Fruit fly (Drosophila melanogaster) whole organism, embryonic: Measurements from ENCODE around the gene Lsp2.

Experiments
- Awh ChIP-seq: fragments of 200-800 bp; sonication (Bioruptor generic); IDR thresholded peaks from 2 replicates; pipeline ENCODE4, ENCODE4 v1.3.6; 2022; ENCODE audit warnings: missing biosample characterization, missing genetic modification characterization
- Bteb2 ChIP-seq: fragments of 200-800 bp; sonication (Bioruptor generic); optimal IDR thresholded peaks from 2 replicates; lab custom pipeline; 2016; ENCODE audit warnings: missing biosample characterization, missing genetic modification characterization
- CG10431 ChIP-seq: fragments of 200-800 bp; sonication (Bioruptor generic); optimal IDR thresholded peaks from 3 replicates; lab custom pipeline; 2018; ENCODE audit warnings: missing biosample characterization, mild to moderate bottlenecking, missing genetic modification characterization
- CG11085 ChIP-seq: fragments of 200-800 bp; sonication (Bioruptor generic); IDR thresholded peaks from 2 replicates; pipeline ENCODE4 v1.3.6; 2022; ENCODE audit warnings: missing biosample characterization, missing genetic modification characterization
- CG11398 ChIP-seq: fragments of 200-800 bp; sonication (Bioruptor generic); optimal IDR thresholded peaks from 2 replicates; lab custom pipeline; 2016; ENCODE audit warnings: missing biosample characterization, missing genetic modification characterization
- CG13775 ChIP-seq: fragments of 200-800 bp; sonication (Bioruptor generic); optimal IDR thresholded peaks from 3 replicates; lab custom pipeline; 2017; ENCODE audit warnings: missing biosample characterization, mild to moderate bottlenecking, missing genetic modification characterization
- CG14710 ChIP-seq: fragments of 200-800 bp; sonication (Bioruptor generic); optimal IDR thresholded peaks from 3 replicates; lab custom pipeline; 2019; ENCODE audit warnings: missing biosample characterization, mild to moderate bottlenecking, missing genetic modification characterization, moderate library complexity
- CG14860 ChIP-seq: fragments of 200-800 bp; sonication (Bioruptor generic); IDR thresholded peaks from 3 replicates; pipeline ENCODE4 v1.3.6; 2022; ENCODE audit warnings: missing biosample characterization, missing genetic modification characterization; ENCODE audit not compliant: partially characterized antibody
- CG1529 ChIP-seq: fragments of 200-800 bp; sonication (Bioruptor generic); optimal IDR thresholded peaks from 3 replicates; lab custom pipeline; 2018; ENCODE audit warnings: missing biosample characterization, missing genetic modification characterization
- CG16813 ChIP-seq: fragments of 200-800 bp; sonication (Bioruptor generic); IDR thresholded peaks from 3 replicates; pipeline ENCODE4 v1.3.6; 2022; ENCODE audit warnings: missing biosample characterization, missing genetic modification characterization; ENCODE audit not compliant: partially characterized antibody
- CG17829 ChIP-seq: fragments of 200-800 bp; optimal IDR thresholded peaks from 2 replicates; lab custom pipeline; 2019; ENCODE audit warnings: missing biosample characterization, mild to moderate bottlenecking, missing genetic modification characterization, moderate library complexity
- CG17912 ChIP-seq: fragments of 200-800 bp; sonication (Bioruptor generic); optimal IDR thresholded peaks from 2 replicates; lab custom pipeline; 2018; ENCODE audit warnings: missing biosample characterization, mild to moderate bottlenecking, missing genetic modification characterization
- CG18476 ChIP-seq: fragments of 200-800 bp; sonication (Bioruptor generic); optimal IDR thresholded peaks from 2 replicates; lab custom pipeline; 2016; ENCODE audit warnings: missing biosample characterization, mild to moderate bottlenecking, missing genetic modification characterization
- CG2116 ChIP-seq: fragments of 200-800 bp; sonication (Bioruptor generic); optimal IDR thresholded peaks from 3 replicates; lab custom pipeline; 2018; ENCODE audit warnings: missing biosample characterization, mild to moderate bottlenecking, missing genetic modification characterization
- CG2875 ChIP-seq: fragments of 200-800 bp; sonication (Bioruptor generic); optimal IDR thresholded peaks from 2 replicates; lab custom pipeline; 2017; ENCODE audit warnings: missing biosample characterization, mild to moderate bottlenecking, missing genetic modification characterization, missing genetic modification reagents
- CG2889 ChIP-seq: fragments of 200-800 bp; sonication (Bioruptor generic); IDR thresholded peaks from 3 replicates; pipeline ENCODE4 v1.3.6; 2022; ENCODE audit warnings: missing biosample characterization, missing genetic modification characterization
- CG31441 ChIP-seq: fragments of 200-800 bp; sonication (Bioruptor generic); IDR thresholded peaks from 2 replicates; pipeline ENCODE4 v1.3.6; 2022; ENCODE audit warnings: missing biosample characterization, missing genetic modification characterization
- CG4854 ChIP-seq: fragments of 200-800 bp; sonication (Bioruptor generic); optimal IDR thresholded peaks from 2 replicates; lab custom pipeline; 2016; ENCODE audit warnings: missing biosample characterization, missing genetic modification characterization, inconsistent platforms
- CG7928 ChIP-seq: fragments of 200-800 bp; sonication (Bioruptor generic); optimal IDR thresholded peaks from 2 replicates; lab custom pipeline; 2017; ENCODE audit warnings: missing biosample characterization, mild to moderate bottlenecking, missing genetic modification characterization
- CG8924 ChIP-seq: fragments of 200-800 bp; optimal IDR thresholded peaks from 3 replicates; lab custom pipeline; 2019; ENCODE audit warnings: missing biosample characterization, mild to moderate bottlenecking, missing genetic modification characterization, moderate library complexity
- CG9215 ChIP-seq: fragments of 200-800 bp; sonication (Bioruptor generic); IDR thresholded peaks from 2 replicates; pipeline ENCODE4 v1.3.6; 2022; ENCODE audit warnings: missing biosample characterization, missing genetic modification characterization
- Chrac-16 ChIP-seq: fragments of 200-800 bp; sonication (Bioruptor generic); optimal IDR thresholded peaks from 3 replicates; lab custom pipeline; 2016; ENCODE audit warnings: missing biosample characterization, missing genetic modification characterization
- Dbx ChIP-seq: fragments of 200-800 bp; sonication (Bioruptor generic); IDR thresholded peaks from 3 replicates; pipeline ENCODE4 v1.3.6; 2022; ENCODE audit warnings: missing biosample characterization, missing genetic modification characterization
- Doc3 ChIP-seq: fragments of 200-800 bp; sonication (Bioruptor generic); IDR thresholded peaks from 3 replicates; pipeline ENCODE4 v1.3.6; 2022; ENCODE audit warnings: missing biosample characterization, missing genetic modification characterization; ENCODE audit not compliant: partially characterized antibody
- E2f2 ChIP-seq: fragments of 200-800 bp; sonication (Bioruptor generic); IDR thresholded peaks from 2 replicates; pipeline ENCODE4 v1.3.6; 2022; ENCODE audit warnings: missing biosample characterization, missing genetic modification characterization
- Ets65A ChIP-seq: fragments of 200-800 bp; sonication (Bioruptor generic); peaks from one replicate; lab custom pipeline; 2016; ENCODE audit warnings: missing biosample characterization, missing genetic modification characterization
- Hr3 ChIP-seq: fragments of 200-800 bp; sonication (Bioruptor generic); optimal IDR thresholded peaks from 3 replicates; lab custom pipeline; 2016; ENCODE audit warnings: missing biosample characterization, missing genetic modification characterization
- Hsf ChIP-seq: fragments of 200-800 bp; sonication (Bioruptor generic); optimal IDR thresholded peaks from 3 replicates; lab custom pipeline; 2016; ENCODE audit warnings: missing biosample characterization, missing genetic modification characterization
- Lhr ChIP-seq: fragments of 200-800 bp; sonication (Bioruptor generic); optimal IDR thresholded peaks from 3 replicates; lab custom pipeline; 2017; ENCODE audit warnings: mild to moderate bottlenecking, missing biosample characterization, missing genetic modification reagents, missing genetic modification characterization
- Meics ChIP-seq: fragments of 200-800 bp; sonication (Bioruptor generic); optimal IDR thresholded peaks from 2 replicates; lab custom pipeline; 2017; ENCODE audit warnings: missing biosample characterization, mild to moderate bottlenecking, missing genetic modification characterization
- Nf-YA ChIP-seq: fragments of 200-800 bp; sonication (Bioruptor generic); IDR thresholded peaks from 2 replicates; pipeline ENCODE4 v1.3.6; 2022; ENCODE audit warnings: missing biosample characterization, missing genetic modification characterization
- Oaz ChIP-seq: fragments of 200-800 bp; sonication (Bioruptor generic); IDR thresholded peaks from 2 replicates; pipeline ENCODE4 v1.3.6; 2022; ENCODE audit warnings: missing biosample characterization, missing genetic modification characterization
- Oli ChIP-seq: fragments of 200-800 bp; sonication (Bioruptor generic); optimal IDR thresholded peaks from 2 replicates; lab custom pipeline; 2018; ENCODE audit warnings: missing biosample characterization, mild to moderate bottlenecking, missing genetic modification characterization, moderate library complexity
- Spps ChIP-seq: fragments of 200-800 bp; sonication (Bioruptor generic); optimal IDR thresholded peaks from 2 replicates; lab custom pipeline; 2018; ENCODE audit warnings: missing biosample characterization, mild to moderate bottlenecking, missing genetic modification characterization
- ap ChIP-seq: fragments of 200-800 bp; sonication (Bioruptor generic); IDR thresholded peaks from 2 replicates; pipeline ENCODE4 v1.3.6; 2022; ENCODE audit warnings: missing biosample characterization, missing genetic modification characterization
- caup ChIP-seq: fragments of 200-800 bp; sonication (Bioruptor generic); optimal IDR thresholded peaks from 3 replicates; lab custom pipeline; 2017; ENCODE audit warnings: missing biosample characterization, mild to moderate bottlenecking, missing genetic modification characterization, moderate library complexity; ENCODE audit not compliant: severe bottlenecking
- cg ChIP-seq: fragments of 200-800 bp; sonication (Bioruptor generic); optimal IDR thresholded peaks from 3 replicates; lab custom pipeline; 2019; ENCODE audit warnings: missing biosample characterization, mild to moderate bottlenecking, missing genetic modification characterization, moderate library complexity
- dmrt99B ChIP-seq: fragments of 200-800 bp; sonication (Bioruptor generic); optimal IDR thresholded peaks from 2 replicates; lab custom pipeline; 2018; ENCODE audit warnings: missing biosample characterization, mild to moderate bottlenecking, missing genetic modification characterization, moderate library complexity
- eve ChIP-seq, 2 experiments: fragments of >200 bp; optimal IDR thresholded peaks; 2 replicates each; lab custom pipeline; 2017; ENCODE audit warnings: missing biosample characterization in 2 of 2, missing genetic modification characterization in 2 of 2
- fd96Cb ChIP-seq: fragments of 200-800 bp; sonication (Bioruptor generic); optimal IDR thresholded peaks from 2 replicates; lab custom pipeline; 2018; ENCODE audit warnings: missing biosample characterization, mild to moderate bottlenecking, missing genetic modification characterization, moderate library complexity
- gro ChIP-seq: fragments of 200-800 bp; sonication (Bioruptor generic); optimal IDR thresholded peaks from 2 replicates; lab custom pipeline; 2016; ENCODE audit warnings: missing biosample characterization, missing genetic modification characterization
- gsb ChIP-seq: fragments of 200-800 bp; sonication (Bioruptor generic); IDR thresholded peaks from 2 replicates; pipeline ENCODE4 v1.3.6; 2022; ENCODE audit warnings: missing biosample characterization, missing genetic modification characterization
- ind ChIP-seq: fragments of 200-800 bp; sonication (Bioruptor generic); optimal IDR thresholded peaks from 3 replicates; lab custom pipeline; 2016; ENCODE audit warnings: missing biosample characterization, missing genetic modification characterization
- nau ChIP-seq: fragments of 200-800 bp; sonication (Bioruptor generic); optimal IDR thresholded peaks from 3 replicates; lab custom pipeline; 2017; ENCODE audit warnings: missing biosample characterization, mild to moderate bottlenecking, missing genetic modification characterization, missing genetic modification reagents
- onecut ChIP-seq: fragments of 200-800 bp; sonication (Bioruptor generic); IDR thresholded peaks from 2 replicates; pipeline ENCODE4 v1.3.6; 2022; ENCODE audit warnings: missing biosample characterization, missing genetic modification characterization
- pho ChIP-seq: fragments of 200-800 bp; sonication (Bioruptor generic); optimal IDR thresholded peaks from 2 replicates; lab custom pipeline; 2016; ENCODE audit warnings: missing biosample characterization, missing genetic modification characterization
- pnt ChIP-seq: fragments of 200-800 bp; sonication (Bioruptor generic); optimal IDR thresholded peaks from 3 replicates; lab custom pipeline; 2016; ENCODE audit warnings: missing biosample characterization, missing genetic modification characterization
- trem ChIP-seq: fragments of 200-800 bp; optimal IDR thresholded peaks from 3 replicates; lab custom pipeline; 2019; ENCODE audit warnings: missing biosample characterization, mild to moderate bottlenecking, missing genetic modification characterization, moderate library complexity
- unc-4 ChIP-seq: fragments of 200-800 bp; sonication (Bioruptor generic); IDR thresholded peaks from 2 replicates; pipeline ENCODE4 v1.3.6; 2022; ENCODE audit warnings: missing biosample characterization, missing genetic modification characterization; ENCODE audit not compliant: partially characterized antibody

The Lsp2 gene

DNA sequence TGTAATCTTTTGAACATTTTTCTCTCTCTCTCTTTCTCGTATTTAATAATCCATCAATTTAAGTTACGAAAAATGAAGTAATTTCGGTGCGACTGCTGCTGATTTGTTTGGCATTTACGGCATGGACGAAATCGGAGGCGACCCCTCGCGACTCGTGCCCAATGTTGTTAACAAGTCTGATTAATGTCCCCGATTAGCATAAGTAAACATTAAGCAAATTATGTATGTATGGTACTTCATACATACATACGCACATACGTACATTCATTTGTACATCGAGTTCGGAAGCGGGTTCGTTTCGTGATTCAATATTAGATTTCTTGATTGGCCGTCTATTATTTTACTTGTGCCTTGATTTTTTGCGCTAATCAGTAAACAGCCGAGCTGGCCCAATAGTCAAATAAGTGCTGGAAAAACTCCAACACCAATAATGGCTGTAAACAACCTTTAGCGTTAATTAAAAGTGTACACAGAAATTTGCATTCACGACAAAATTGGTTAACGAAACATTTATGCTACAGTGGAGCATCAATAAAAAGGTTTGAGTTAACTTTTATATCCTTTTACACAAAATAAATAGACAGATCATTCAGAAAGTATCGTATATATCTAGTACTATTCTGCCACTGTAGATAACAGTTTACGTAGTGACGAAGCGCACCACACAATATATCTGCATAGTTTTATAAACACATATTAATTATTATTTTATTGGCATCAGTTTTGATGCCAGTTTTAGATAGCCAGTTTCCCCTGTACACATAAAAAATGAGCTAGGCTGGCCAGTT, 38.1 kb upstream of the Lsp2 start (continued):
- peak; percentile 44 for TF ChIP-seq gro (GFP tag; lab: Kevin White, UChicago)
- peak in 1 of 2 experiments; percentile 15 for TF ChIP-seq eve (GFP tag; optimal IDR thresholded peaks at IDR 0.05; lab: Kevin White, UChicago)
- TF ChIP-seq trem (tag; lab: Kevin White, UChicago) = no peak
- TF ChIP-seq CG13775 (GFP tag; lab: Kevin White, UChicago) = peak; percentile 33
- TF ChIP-seq Awh (GFP tag; lab: Robert Waterston, UW) = no peak
- 0 out of 2 replicates have a peak, but pooled peaks have one; percentile 16 for TF ChIP-seq onecut (GFP tag; lab: Robert Waterston, UW)
- peak; percentile 47 for TF ChIP-seq Bteb2 (GFP tag; lab: Kevin White, UChicago)
- TF ChIP-seq Ets65A (GFP tag; lab: Kevin White, UChicago) = peak; percentile 77
- no peak for TF ChIP-seq CG10431 (GFP tag; lab: Kevin White, UChicago)
- TF ChIP-seq nau = peak; percentile 64
- TF ChIP-seq Spps = no peak
- TF ChIP-seq CG1529 (GFP tag; lab: Kevin White, UChicago) = peak; percentile 12
- TF ChIP-seq CG31441 (GFP tag; lab: Robert Waterston, UW) = peak; percentile 51; the same call in 1 of the 2 replicates
- no peak for TF ChIP-seq pnt (GFP tag; lab: Kevin White, UChicago)
- TF ChIP-seq CG2889 (GFP tag; lab: Robert Waterston, UW) = 0 out of 3 replicates have a peak, but pooled peaks have one; percentile 48
- peak; percentile 14 for TF ChIP-seq CG7928
- no peak for TF ChIP-seq CG9215 (GFP tag; lab: Robert Waterston, UW)
- TF ChIP-seq CG14710 (tag; lab: Kevin White, UChicago) = no peak
- peak; percentile 55; the same call in 1 of the 3 replicates for TF ChIP-seq Dbx (GFP tag; lab: Robert Waterston, UW)
- peak; percentile 18 for TF ChIP-seq pho (GFP tag; lab: Kevin White, UChicago)
- TF ChIP-seq Doc3 = no peak
- TF ChIP-seq ind (GFP tag; lab: Kevin White, UChicago) = peak; percentile 69
- peak; percentile 31 for TF ChIP-seq caup (GFP tag; lab: Kevin White, UChicago)
- no peak for TF ChIP-seq CG17912 (GFP tag; lab: Kevin White, UChicago)
- TF ChIP-seq dmrt99B (tag; lab: Kevin White, UChicago) = peak; percentile 78
- TF ChIP-seq CG2116 (GFP tag; lab: Kevin White, UChicago) = peak; percentile 10
- no peak for TF ChIP-seq Lhr (GFP tag; lab: Kevin White, UChicago)
- TF ChIP-seq Meics (GFP tag; lab: Kevin White, UChicago) = peak; percentile 89
- no peak for TF ChIP-seq CG16813
- TF ChIP-seq Oli (tag; lab: Kevin White, UChicago) = peak; percentile 74
- no peak for TF ChIP-seq Nf-YA (GFP tag; lab: Robert Waterston, UW)
- TF ChIP-seq CG2875 (GFP tag; lab: Kevin White, UChicago) = no peak
- peak; percentile 57 for TF ChIP-seq CG8924 (tag; lab: Kevin White, UChicago)
- no peak for TF ChIP-seq CG14860 (GFP tag; lab: Robert Waterston, UW)
- no peak for TF ChIP-seq CG4854 (GFP tag; lab: Kevin White, UChicago)
- peak; percentile 33; the same call in 1 of the 2 replicates for TF ChIP-seq ap (GFP tag; lab: Robert Waterston, UW)
- peak; percentile 50 for TF ChIP-seq Hsf (GFP tag; lab: Kevin White, UChicago)
- TF ChIP-seq E2f2 (GFP tag; lab: Robert Waterston, UW) = 0 out of 2 replicates have a peak, but pooled peaks have one; percentile 6
- TF ChIP-seq CG17829 (tag; lab: Kevin White, UChicago) = peak; percentile 38
- peak; percentile 11 for TF ChIP-seq Chrac-16 (GFP tag; lab: Kevin White, UChicago)
- peak; percentile 57; the same call in 1 of the 2 replicates for TF ChIP-seq CG11085 (GFP tag; lab: Robert Waterston, UW)
- no peak for TF ChIP-seq cg (GFP tag; lab: Kevin White, UChicago)
- TF ChIP-seq gsb (GFP tag; lab: Robert Waterston, UW) = peak; percentile 15; the same call in 1 of the 2 replicates
- no peak for TF ChIP-seq CG18476
- peak; percentile 45 for TF ChIP-seq Hr3
- peak; percentile 51; the same call in 1 of the 2 replicates for TF ChIP-seq Oaz (GFP tag; lab: Robert Waterston, UW)
- peak; percentile 15 for TF ChIP-seq CG11398 (GFP tag; lab: Kevin White, UChicago)
- TF ChIP-seq unc-4 = no peak
- peak; percentile 32 for TF ChIP-seq fd96Cb (tag; lab: Kevin White, UChicago)
